Fruit fly (Drosophila melanogaster) whole organism, embryonic: Measurements from ENCODE around the gene CG13996.

Source experiments
- Antp ChIP-seq: fragments of 200-800 bp; sonication (Bioruptor generic); optimal IDR thresholded peaks from 3 replicates; lab custom pipeline; 2016; ENCODE audit warnings: missing biosample characterization, missing genetic modification characterization
- Bdp1 ChIP-seq: fragments of 200-800 bp; sonication (Bioruptor generic); optimal IDR thresholded peaks from 3 replicates; lab custom pipeline; 2016; ENCODE audit warnings: missing biosample characterization, missing genetic modification characterization
- CG10147 ChIP-seq: fragments of 200-800 bp; sonication (Bioruptor generic); optimal IDR thresholded peaks from 2 replicates; lab custom pipeline; 2019; ENCODE audit warnings: missing biosample characterization, mild to moderate bottlenecking, missing genetic modification characterization, moderate library complexity
- CG10431 ChIP-seq: fragments of 200-800 bp; sonication (Bioruptor generic); optimal IDR thresholded peaks from 3 replicates; lab custom pipeline; 2018; ENCODE audit warnings: missing biosample characterization, mild to moderate bottlenecking, missing genetic modification characterization
- CG11093 ChIP-seq: fragments of 200-800 bp; sonication (Bioruptor generic); IDR thresholded peaks from 3 replicates; pipeline ENCODE4 v1.3.6; 2022; ENCODE audit warnings: missing biosample characterization, missing genetic modification characterization
- CG11560 ChIP-seq: fragments of 200-800 bp; sonication (Bioruptor generic); IDR thresholded peaks from 3 replicates; pipeline ENCODE4 v1.3.6; 2022; ENCODE audit warnings: missing biosample characterization, missing genetic modification characterization
- CG12219 ChIP-seq: fragments of 200-800 bp; sonication (Bioruptor generic); optimal IDR thresholded peaks from 3 replicates; lab custom pipeline; 2018; ENCODE audit warnings: missing biosample characterization, mild to moderate bottlenecking, missing genetic modification characterization
- CG12299 ChIP-seq: fragments of 200-800 bp; sonication (Bioruptor generic); optimal IDR thresholded peaks from 2 replicates; lab custom pipeline; 2018; ENCODE audit warnings: missing biosample characterization, mild to moderate bottlenecking, missing genetic modification characterization
- CG1233 ChIP-seq: fragments of 200-800 bp; sonication (Bioruptor generic); optimal IDR thresholded peaks from 4 replicates; lab custom pipeline; 2018; ENCODE audit warnings: missing biosample characterization, mild to moderate bottlenecking, missing genetic modification characterization
- CG12942 ChIP-seq: fragments of 200-800 bp; sonication (Bioruptor generic); optimal IDR thresholded peaks from 3 replicates; lab custom pipeline; 2016; ENCODE audit warnings: missing biosample characterization, missing genetic modification characterization
- CG14965 ChIP-seq: fragments of 200-800 bp; sonication (Bioruptor generic); optimal IDR thresholded peaks from 2 replicates; lab custom pipeline; 2016; ENCODE audit warnings: missing biosample characterization, missing genetic modification characterization, borderline replicate concordance
- CG16863 ChIP-seq: fragments of 200-800 bp; sonication (Bioruptor generic); optimal IDR thresholded peaks from 3 replicates; lab custom pipeline; 2016; ENCODE audit warnings: missing biosample characterization, missing genetic modification characterization
- CG3065 ChIP-seq: fragments of 200-800 bp; sonication (Bioruptor generic); optimal IDR thresholded peaks from 2 replicates; lab custom pipeline; 2016; ENCODE audit warnings: missing biosample characterization, missing genetic modification characterization
- CG32772 ChIP-seq: fragments of 200-800 bp; sonication (Bioruptor generic); IDR thresholded peaks from 2 replicates; pipeline ENCODE4 v1.3.6; 2022; ENCODE audit warnings: missing biosample characterization, missing genetic modification characterization
- CG33213 ChIP-seq: fragments of 200-800 bp; sonication (Bioruptor generic); optimal IDR thresholded peaks from 3 replicates; lab custom pipeline; 2016; ENCODE audit warnings: missing biosample characterization, missing genetic modification characterization
- CG3847 ChIP-seq: fragments of 200-800 bp; sonication (Bioruptor generic); IDR thresholded peaks from 2 replicates; pipeline ENCODE4 v1.3.6; 2022; ENCODE audit warnings: missing biosample characterization, missing genetic modification characterization
- CG4707 ChIP-seq: fragments of 200-800 bp; sonication (Bioruptor generic); optimal IDR thresholded peaks from 2 replicates; lab custom pipeline; 2018; ENCODE audit warnings: missing biosample characterization, mild to moderate bottlenecking, missing genetic modification characterization, moderate library complexity
- CG4820 ChIP-seq: fragments of 200-800 bp; sonication (Bioruptor generic); optimal IDR thresholded peaks from 3 replicates; lab custom pipeline; 2016; ENCODE audit warnings: missing biosample characterization, missing genetic modification characterization
- CG5953 ChIP-seq: fragments of 200-800 bp; sonication (Bioruptor generic); IDR thresholded peaks from 2 replicates; pipeline ENCODE4 v1.3.6; 2022; ENCODE audit warnings: missing biosample characterization, missing genetic modification characterization
- CG7556 ChIP-seq: fragments of 200-800 bp; sonication (Bioruptor generic); optimal IDR thresholded peaks from 2 replicates; lab custom pipeline; 2017; ENCODE audit warnings: missing biosample characterization, mild to moderate bottlenecking, missing genetic modification characterization
- CG7786 ChIP-seq: fragments of 200-800 bp; sonication (Bioruptor generic); optimal IDR thresholded peaks from 2 replicates; lab custom pipeline; 2016; ENCODE audit warnings: missing biosample characterization, missing genetic modification characterization
- CG7987 ChIP-seq: fragments of 200-800 bp; sonication (Bioruptor generic); optimal IDR thresholded peaks from 2 replicates; lab custom pipeline; 2018; ENCODE audit warnings: missing biosample characterization, mild to moderate bottlenecking, missing genetic modification characterization, moderate library complexity
- CG8359 ChIP-seq: fragments of 200-800 bp; sonication (Bioruptor generic); optimal IDR thresholded peaks from 2 replicates; lab custom pipeline; 2017; ENCODE audit warnings: missing biosample characterization, mild to moderate bottlenecking, missing genetic modification characterization, borderline replicate concordance
- CG8944 ChIP-seq: fragments of 200-800 bp; sonication (Bioruptor generic); optimal IDR thresholded peaks from 3 replicates; lab custom pipeline; 2016; ENCODE audit warnings: missing biosample characterization, missing genetic modification characterization
- CG9437 ChIP-seq: fragments of 200-800 bp; sonication (Bioruptor generic); optimal IDR thresholded peaks from 2 replicates; lab custom pipeline; 2018; ENCODE audit warnings: missing biosample characterization, mild to moderate bottlenecking, missing genetic modification characterization
- Dip3 ChIP-seq: fragments of 200-800 bp; sonication (Bioruptor generic); optimal IDR thresholded peaks from 3 replicates; lab custom pipeline; 2016; ENCODE audit warnings: missing biosample characterization, missing genetic modification characterization
- Hmx ChIP-seq: fragments of 200-800 bp; sonication (Bioruptor generic); optimal IDR thresholded peaks from 2 replicates; lab custom pipeline; 2016; ENCODE audit warnings: missing biosample characterization, missing genetic modification characterization
- Lim3 ChIP-seq: fragments of 200-800 bp; sonication (Bioruptor generic); IDR thresholded peaks from 2 replicates; pipeline ENCODE4 v1.3.6; 2022; ENCODE audit warnings: missing biosample characterization, missing genetic modification characterization
- NC2α ChIP-seq: fragments of 200-800 bp; sonication (Bioruptor generic); optimal IDR thresholded peaks from 2 replicates; lab custom pipeline; 2016; ENCODE audit warnings: missing biosample characterization, missing genetic modification characterization
- Oaz ChIP-seq: fragments of 200-800 bp; sonication (Bioruptor generic); IDR thresholded peaks from 2 replicates; pipeline ENCODE4 v1.3.6; 2022; ENCODE audit warnings: missing biosample characterization, missing genetic modification characterization
- Pdp1 ChIP-seq, 2 experiments: fragments of 200-800 bp; sonication (Bioruptor generic); optimal IDR thresholded peaks; 3 replicates each; lab custom pipeline; 2016; ENCODE audit warnings: missing biosample characterization in 2 of 2, missing genetic modification characterization in 2 of 2, mild to moderate bottlenecking in 1 of 2, moderate library complexity in 1 of 2
- Poxn ChIP-seq: fragments of 200-800 bp; sonication (Bioruptor generic); IDR thresholded peaks from 2 replicates; pipeline ENCODE4 v1.3.6; 2022; ENCODE audit warnings: missing biosample characterization, missing genetic modification characterization
- Rfx ChIP-seq: fragments of 200-800 bp; sonication (Bioruptor generic); IDR thresholded peaks from 2 replicates; pipeline ENCODE4 v1.3.6; 2022; ENCODE audit warnings: missing biosample characterization, missing genetic modification characterization
- Sin3A ChIP-seq: fragments of >200 bp; optimal IDR thresholded peaks from 2 replicates; lab custom pipeline; 2018
- Ssrp ChIP-seq: fragments of 200-800 bp; sonication (Bioruptor generic); optimal IDR thresholded peaks from 2 replicates; lab custom pipeline; 2018; ENCODE audit warnings: missing biosample characterization, mild to moderate bottlenecking, missing genetic modification characterization, moderate library complexity
- Tbp ChIP-seq: fragments of >200 bp; optimal IDR thresholded peaks from 2 replicates; lab custom pipeline; 2018; ENCODE audit warnings: missing biosample characterization, missing genetic modification characterization
- Xbp1 ChIP-seq: fragments of 200-800 bp; sonication (Bioruptor generic); optimal IDR thresholded peaks from 3 replicates; lab custom pipeline; 2016; ENCODE audit warnings: missing biosample characterization, mild to moderate bottlenecking, missing genetic modification characterization
- bowl ChIP-seq: fragments of 200-800 bp; sonication (Bioruptor generic); IDR thresholded peaks from 2 replicates; pipeline ENCODE4 v1.3.6; 2022; ENCODE audit warnings: missing biosample characterization, missing genetic modification characterization
- bsh ChIP-seq, 2 experiments: fragments of 200-800 bp; sonication (Bioruptor generic); optimal IDR thresholded peaks; 2 replicates each; lab custom pipeline; 2017 to 2018; ENCODE audit warnings: mild to moderate bottlenecking in 2 of 2, missing biosample characterization in 2 of 2, missing genetic modification characterization in 2 of 2, moderate library complexity in 1 of 2
- cad ChIP-seq: fragments of >200 bp; optimal IDR thresholded peaks from 2 replicates; lab custom pipeline; 2017; ENCODE audit warnings: missing biosample characterization, missing genetic modification characterization
- chm ChIP-seq: fragments of 200-800 bp; sonication (Bioruptor generic); IDR thresholded peaks from 2 replicates; pipeline ENCODE4 v1.3.6; 2022; ENCODE audit warnings: missing biosample characterization, missing genetic modification characterization
- dmrt11E ChIP-seq: fragments of 200-800 bp; sonication (Bioruptor generic); optimal IDR thresholded peaks from 3 replicates; lab custom pipeline; 2018; ENCODE audit warnings: missing biosample characterization, mild to moderate bottlenecking, missing genetic modification characterization, moderate library complexity
- ems ChIP-seq: fragments of 200-800 bp; sonication (Bioruptor generic); optimal IDR thresholded peaks from 3 replicates; lab custom pipeline; 2016; ENCODE audit warnings: missing biosample characterization, missing genetic modification characterization
- gcm ChIP-seq: fragments of 200-800 bp; sonication (Bioruptor generic); optimal IDR thresholded peaks from 2 replicates; lab custom pipeline; 2019; ENCODE audit warnings: missing biosample characterization, mild to moderate bottlenecking, missing genetic modification characterization, moderate library complexity
- kay ChIP-seq: fragments of 200-800 bp; sonication (Bioruptor generic); optimal IDR thresholded peaks from 2 replicates; lab custom pipeline; 2016; ENCODE audit warnings: missing biosample characterization, missing genetic modification characterization
- pzg ChIP-seq: fragments of 200-800 bp; sonication (Bioruptor generic); optimal IDR thresholded peaks from 3 replicates; lab custom pipeline; 2018; ENCODE audit warnings: missing biosample characterization, mild to moderate bottlenecking, missing genetic modification characterization, moderate library complexity
- shn ChIP-seq: fragments of 200-800 bp; sonication (Bioruptor generic); optimal IDR thresholded peaks from 3 replicates; lab custom pipeline; 2016; ENCODE audit warnings: missing biosample characterization, missing genetic modification characterization
- stwl ChIP-seq: fragments of 200-800 bp; sonication (Bioruptor generic); optimal IDR thresholded peaks from 3 replicates; lab custom pipeline; 2018; ENCODE audit warnings: missing biosample characterization, mild to moderate bottlenecking, missing genetic modification characterization, moderate library complexity
- tap ChIP-seq: fragments of 200-800 bp; optimal IDR thresholded peaks from 3 replicates; lab custom pipeline; 2019; ENCODE audit warnings: missing biosample characterization, mild to moderate bottlenecking, missing genetic modification characterization, moderate library complexity
- tio ChIP-seq: fragments of 200-800 bp; sonication (Bioruptor generic); optimal IDR thresholded peaks from 2 replicates; lab custom pipeline; 2017; ENCODE audit warnings: missing biosample characterization, missing genetic modification characterization, inconsistent platforms
- tx ChIP-seq: fragments of 200-800 bp; sonication (Bioruptor generic); optimal IDR thresholded peaks from 2 replicates; lab custom pipeline; 2016; ENCODE audit warnings: missing biosample characterization, missing genetic modification characterization
- vvl ChIP-seq: fragments of 200-800 bp; sonication (Bioruptor generic); IDR thresholded peaks from 2 replicates; pipeline ENCODE4 v1.3.6; 2022; ENCODE audit warnings: missing biosample characterization, missing genetic modification characterization

CG13996 gene

dm6 chr2L:6037830-6038229 is 17.2 kb downstream of the CG13996 start, which contains the start of the genes CG9117 and CG31643 (continued):
- TF ChIP-seq Antp (peak; percentile 46), bowl (GFP tag; lab: Robert Waterston, UW) (no peak), CG9437 (peak; percentile 34), Tbp (GFP tag; lab: Kevin White, UChicago) (no peak), CG14965 (no peak), kay (GFP tag; lab: Kevin White, UChicago) (peak; percentile 33), CG7556 (peak; percentile 26), CG5953 (GFP tag; lab: Robert Waterston, UW) (no peak), CG4707 (GFP tag; lab: Kevin White, UChicago) (no peak), CG8359 (GFP tag; lab: Kevin White, UChicago) (no peak), Rfx (GFP tag; lab: Robert Waterston, UW) (peak; percentile 55), CG7987 (GFP tag; lab: Kevin White, UChicago) (no peak), Ssrp (tag; lab: Kevin White, UChicago) (peak; percentile 4), CG3065 (GFP tag; lab: Kevin White, UChicago) (no peak), tio (GFP tag; lab: Kevin White, UChicago) (no peak), CG16863 (peak; percentile 49), tx (GFP tag; lab: Kevin White, UChicago) (peak; percentile 58), vvl (GFP tag; lab: Robert Waterston, UW) (peak; percentile 31; the same call in 1 of the 2 replicates), CG1233 (GFP tag; lab: Kevin White, UChicago) (peak; percentile 30), Poxn (GFP tag; lab: Robert Waterston, UW) (no peak), CG4820 (GFP tag; lab: Kevin White, UChicago) (peak; percentile 49), tap (tag; lab: Kevin White, UChicago) (no peak), CG8944 (GFP tag; lab: Kevin White, UChicago) (peak; percentile 54), CG12299 (tag; lab: Kevin White, UChicago) (peak; percentile 31), CG11560 (tag; lab: Robert Waterston, UW) (no peak), Hmx (no peak), CG12219 (GFP tag; lab: Kevin White, UChicago) (no peak), pzg (GFP tag; lab: Kevin White, UChicago) (peak; percentile 64), CG7786 (peak; percentile 55), shn (GFP tag; lab: Kevin White, UChicago) (peak; percentile 58), Dip3 (GFP tag; lab: Kevin White, UChicago) (peak; percentile 68), cad (no peak), CG10147 (GFP tag; lab: Kevin White, UChicago) (peak; percentile 21), Lim3 (GFP tag; lab: Robert Waterston, UW) (no peak), chm (no peak), NC2α (no peak), ems (GFP tag; lab: Kevin White, UChicago) (peak; percentile 52), CG12942 (GFP tag; lab: Kevin White, UChicago) (peak; percentile 57), gcm (GFP tag; lab: Kevin White, UChicago) (no peak), CG33213 (GFP tag; lab: Kevin White, UChicago) (peak; percentile 47), bsh (GFP tag; optimal IDR thresholded peaks at IDR 0.05; lab: Kevin White, UChicago) (peak in 1 of 2 experiments; percentile 53), stwl (tag; lab: Kevin White, UChicago) (peak; percentile 54), CG3847 (GFP tag; lab: Robert Waterston, UW) (peak; percentile 28; the same call in 1 of the 2 replicates), Xbp1 (peak; percentile 68), Oaz (GFP tag; lab: Robert Waterston, UW) (no peak), CG10431 (GFP tag; lab: Kevin White, UChicago) (no peak), CG11093 (GFP tag; lab: Robert Waterston, UW) (no peak), Bdp1 (GFP tag; lab: Kevin White, UChicago) (peak; percentile 29), dmrt11E (tag; lab: Kevin White, UChicago) (peak; percentile 48), CG32772 (GFP tag; lab: Robert Waterston, UW) (no peak), Pdp1 (GFP tag; optimal IDR thresholded peaks at IDR 0.05; lab: Kevin White, UChicago) (peak; percentile 71 to 83), Sin3A (lab: Kevin White, UChicago) (peak; percentile 18)
